Worm (Caenorhabditis elegans) whole organism, L4/young adult: ENCODE measurements around the gene sre-28.

Experiments
- dao-5 ChIP-seq: sonication (generic microtip); optimal IDR thresholded peaks from 2 replicates; lab custom pipeline; 2016; ENCODE audit warnings: missing genotype, missing genetic modification characterization, moderate library complexity, missing compliant biosample characterization
- him-1 ChIP-seq: sonication (generic microtip); optimal IDR thresholded peaks from 2 replicates; lab custom pipeline; 2016; ENCODE audit warnings: missing genotype, missing genetic modification reagents, missing genetic modification characterization, missing compliant biosample characterization

DNA sequence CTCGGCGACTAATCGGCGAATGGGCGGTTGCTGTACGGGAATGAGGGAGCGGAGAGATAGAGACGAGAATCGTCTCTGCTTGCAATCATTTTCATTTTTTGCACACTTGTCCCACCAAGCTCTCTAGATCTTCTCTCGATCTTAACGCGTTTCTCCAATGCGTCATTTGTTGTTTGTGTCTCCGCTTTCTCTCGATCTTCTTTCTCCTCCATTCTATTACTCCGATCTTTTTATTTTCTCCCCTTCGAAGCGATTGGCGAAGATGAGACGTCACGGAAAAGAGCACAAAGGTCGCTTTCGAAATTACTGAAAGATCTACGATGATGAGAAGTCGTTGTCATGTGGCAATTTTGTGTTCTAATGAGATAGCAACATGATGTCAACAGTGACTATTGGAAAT, 14.5 kb downstream of the sre-28 start:
- TF ChIP-seq dao-5 (tag; lab: Kevin White, UChicago) = no peak
- TF ChIP-seq him-1 = no peak
